Worm (Caenorhabditis elegans): ENCODE data around the gene cah-2.

The cah-2 gene

ce11 chrII:7523281-7523680, 40.4 kb upstream of the cah-2 start, which contains the start of gene ZK1290.15:
Gene ZK1290.15 (plus strand): TSS chrII:7523581.
- TF ChIP-seq nhr-77 (tag; optimal IDR thresholded peaks at IDR 0.05) (no peak), F13H6.1 (tag; optimal IDR thresholded peaks at IDR 0.05) (no peak), unc-55 (GFP tag; optimal IDR thresholded peaks at IDR 0.05) (no peak), ama-1 (optimal IDR thresholded peaks at IDR 0.05) (no peak), mbf-1 (tag; optimal IDR thresholded peaks at IDR 0.05) (no peak), snpc-4 (tag; optimal IDR thresholded peaks at IDR 0.05) (no peak)

DNA sequence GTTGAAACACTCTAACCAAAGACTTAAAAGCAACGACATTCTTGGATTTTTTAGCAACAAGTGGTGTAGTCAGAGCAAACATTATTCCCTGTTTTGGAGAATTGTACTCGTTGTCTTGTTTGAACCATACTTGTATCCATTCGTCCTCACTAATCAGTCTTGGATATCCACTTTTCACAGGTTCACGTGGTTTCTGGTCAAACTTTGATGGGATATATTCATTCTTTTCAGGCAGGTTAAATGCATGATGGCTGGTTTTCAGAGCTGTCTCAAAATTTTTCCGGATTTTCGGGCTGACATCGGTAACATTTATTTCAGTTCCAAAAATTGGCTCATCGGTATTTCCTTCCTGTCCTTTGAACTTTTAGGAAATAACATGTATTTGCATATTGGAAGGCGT, 38.5 kb upstream of the cah-2 start:
- no peak for TF ChIP-seq nhr-12 (tag; optimal IDR thresholded peaks at IDR 0.05)
- TF ChIP-seq ztf-4 (tag; optimal IDR thresholded peaks at IDR 0.05) = no peak
- TF ChIP-seq nhr-11 (tag; optimal IDR thresholded peaks at IDR 0.05) = no peak
- TF ChIP-seq unc-55 (GFP tag; optimal IDR thresholded peaks at IDR 0.05) = no peak
- no peak for TF ChIP-seq unc-39 (tag; optimal IDR thresholded peaks at IDR 0.05)

- TF ChIP-seq sma-3 (GFP tag; optimal IDR thresholded peaks at IDR 0.05) (no peak), sem-4 (tag; optimal IDR thresholded peaks at IDR 0.05) (no peak)
These were observed 36.3 kb upstream of the cah-2 start, which contains the start of gene glb-9 for ce11 chrII:7519221-7519620. Gene glb-9 (minus strand): TSS chrII:7519321.

- TF ChIP-seq nhr-129 (tag; optimal IDR thresholded peaks at IDR 0.05) (no peak), Y55F3AM.14 (GFP tag; optimal IDR thresholded peaks at IDR 0.05) (no peak), sma-3 (GFP tag; optimal IDR thresholded peaks at IDR 0.05) (no peak), ceh-82 (tag; optimal IDR thresholded peaks at IDR 0.05) (no peak), unc-55 (GFP tag; optimal IDR thresholded peaks at IDR 0.05) (no peak)
These were observed 22.1 kb upstream of the cah-2 start, which contains the start of gene C28F5.1 for ce11 chrII:7505005-7505404. Gene C28F5.1 (plus strand): TSS chrII:7505305.

- no peak for TF ChIP-seq C34F6.9 (tag; optimal IDR thresholded peaks at IDR 0.05)
- TF ChIP-seq crh-2 (tag; optimal IDR thresholded peaks at IDR 0.05) = no peak
- TF ChIP-seq lin-11 (tag; optimal IDR thresholded peaks at IDR 0.05) = no peak
- TF ChIP-seq nhr-129 (tag; optimal IDR thresholded peaks at IDR 0.05) = no peak
- no peak for TF ChIP-seq ztf-4 (tag; optimal IDR thresholded peaks at IDR 0.05)
- TF ChIP-seq ama-1 (optimal IDR thresholded peaks at IDR 0.05) = no peak
- TF ChIP-seq elt-1 (tag; optimal IDR thresholded peaks at IDR 0.05) = no peak
- TF ChIP-seq F13H6.1 (tag; optimal IDR thresholded peaks at IDR 0.05) = no peak
- no peak for TF ChIP-seq peb-1 (tag; optimal IDR thresholded peaks at IDR 0.05)
These were observed 16.5 kb upstream of the cah-2 start, which contains the start of gene srab-14 for ce11 chrII:7499390-7499789. Gene srab-14 (minus strand): TSS chrII:7499490.

- TF ChIP-seq lin-13 (GFP tag; optimal IDR thresholded peaks at IDR 0.05) (no peak), blmp-1 (tag; optimal IDR thresholded peaks at IDR 0.05; ENCODE audit: insufficient read depth) (peak; percentile 67)
These were observed 13.2 kb upstream of the cah-2 start, which contains the start of gene spi-1 for ce11 chrII:7496070-7496469. Gene spi-1 (plus strand): TSS chrII:7496247.

- no peak for TF ChIP-seq nhr-10 (tag; optimal IDR thresholded peaks at IDR 0.05)
- TF ChIP-seq F13H6.1 (tag; optimal IDR thresholded peaks at IDR 0.05) = no peak
- TF ChIP-seq ztf-11 (tag; optimal IDR thresholded peaks at IDR 0.05) = no peak
- TF ChIP-seq mab-5 (tag; optimal IDR thresholded peaks at IDR 0.05) = no peak
- no peak for TF ChIP-seq R02D3.7 (tag; optimal IDR thresholded peaks at IDR 0.05)
- TF ChIP-seq nhr-6 (tag; optimal IDR thresholded peaks at IDR 0.05) = no peak
- TF ChIP-seq lin-13 (GFP tag; optimal IDR thresholded peaks at IDR 0.05) = no peak
- no peak for TF ChIP-seq aly-2 (tag; optimal IDR thresholded peaks at IDR 0.05)
- no peak for TF ChIP-seq dmd-4 (tag; optimal IDR thresholded peaks at IDR 0.05)
These were observed 11.2 kb upstream of the cah-2 start, which contains the start of gene R10H1.1 for ce11 chrII:7494155-7494554. Gene R10H1.1 (plus strand): TSS chrII:7494455.

- TF ChIP-seq nhr-237 (tag; optimal IDR thresholded peaks at IDR 0.05) (no peak), Y55F3AM.14 (GFP tag; optimal IDR thresholded peaks at IDR 0.05) (no peak), lsy-2 (tag; optimal IDR thresholded peaks at IDR 0.05) (no peak), aly-2 (tag; optimal IDR thresholded peaks at IDR 0.05) (no peak), nhr-6 (tag; optimal IDR thresholded peaks at IDR 0.05) (no peak), ZK546.5 (tag; optimal IDR thresholded peaks at IDR 0.05) (no peak), lin-11 (tag; optimal IDR thresholded peaks at IDR 0.05) (no peak), alr-1 (tag; optimal IDR thresholded peaks at IDR 0.05) (no peak), lin-39 (tag; optimal IDR thresholded peaks at IDR 0.05) (no peak), nhr-10 (tag; optimal IDR thresholded peaks at IDR 0.05) (no peak), nhr-12 (tag; optimal IDR thresholded peaks at IDR 0.05) (no peak), ama-1 (optimal IDR thresholded peaks at IDR 0.05) (no peak), ceh-82 (tag; optimal IDR thresholded peaks at IDR 0.05) (no peak), ceh-16 (tag; optimal IDR thresholded peaks at IDR 0.05) (no peak), crh-2 (tag; optimal IDR thresholded peaks at IDR 0.05) (no peak), nhr-23 (tag; optimal IDR thresholded peaks at IDR 0.05) (no peak), nhr-129 (tag; optimal IDR thresholded peaks at IDR 0.05) (no peak), unc-62 (GFP tag; optimal IDR thresholded peaks at IDR 0.05) (no peak), C34F6.9 (tag; optimal IDR thresholded peaks at IDR 0.05) (no peak)
These were observed 10.7 kb upstream of the cah-2 start, which contains the start of gene nas-23 for ce11 chrII:7493599-7493998. Gene nas-23 (minus strand): TSS chrII:7493699.

All from whole organism, L2 larva.